Worm (Caenorhabditis elegans) whole organism, midembryonic: ENCODE measurements around the gene T11B7.5.

ENCODE experiments used
- T22C8.4 ChIP-seq: fragments of 200-800 bp; sonication (Bioruptor generic); IDR thresholded peaks from 2 replicates; pipeline ENCODE4 v1.3.6; 2022; ENCODE audit warnings: missing genetic modification characterization, missing compliant biosample characterization
- cog-1 ChIP-seq: sonication (generic microtip); optimal IDR thresholded peaks from 2 replicates; lab custom pipeline; 2016; ENCODE audit warnings: missing genetic modification characterization, missing compliant biosample characterization
- flt-1 ChIP-seq: fragments of 200-800 bp; sonication (Bioruptor generic); IDR thresholded peaks from 2 replicates; pipeline ENCODE4 v1.3.6; 2022; ENCODE audit warnings: missing genetic modification characterization, missing compliant biosample characterization
- klf-2 ChIP-seq: fragments of 200-800 bp; sonication (Bioruptor generic); conservative IDR thresholded peaks from 2 replicates; pipeline ENCODE4 v1.3.6; 2022; ENCODE audit warnings: missing genetic modification reagents, missing genetic modification characterization, missing compliant biosample characterization
- med-1 ChIP-seq: sonication (generic microtip); optimal IDR thresholded peaks from 2 replicates; lab custom pipeline; 2017; ENCODE audit warnings: missing genetic modification characterization, mild to moderate bottlenecking, missing compliant biosample characterization, antibody characterized with exemption, missing genetic modification reagents; ENCODE audit not compliant: insufficient read depth
- ref-1 ChIP-seq: fragments of 200-800 bp; sonication (Bioruptor generic); conservative IDR thresholded peaks from 2 replicates; pipeline ENCODE4 v1.3.6; 2022; ENCODE audit warnings: missing genetic modification reagents, missing genetic modification characterization, missing compliant biosample characterization
- tab-1 ChIP-seq: fragments of 200-800 bp; sonication (Bioruptor generic); IDR thresholded peaks from 2 replicates; pipeline ENCODE4 v1.3.6; 2022; ENCODE audit warnings: missing genetic modification characterization, missing compliant biosample characterization
- ztf-23 ChIP-seq: fragments of 200-800 bp; sonication (Bioruptor generic); IDR thresholded peaks from 2 replicates; pipeline ENCODE4 v1.3.6; 2022; ENCODE audit warnings: missing genetic modification reagents, missing genetic modification characterization, missing compliant biosample characterization
- ztf-29 ChIP-seq: fragments of 200-800 bp; sonication (Bioruptor generic); IDR thresholded peaks from 2 replicates; pipeline ENCODE4 v1.3.6; 2022; ENCODE audit warnings: missing genetic modification reagents, missing genetic modification characterization, missing compliant biosample characterization

Gene T11B7.5

DNA sequence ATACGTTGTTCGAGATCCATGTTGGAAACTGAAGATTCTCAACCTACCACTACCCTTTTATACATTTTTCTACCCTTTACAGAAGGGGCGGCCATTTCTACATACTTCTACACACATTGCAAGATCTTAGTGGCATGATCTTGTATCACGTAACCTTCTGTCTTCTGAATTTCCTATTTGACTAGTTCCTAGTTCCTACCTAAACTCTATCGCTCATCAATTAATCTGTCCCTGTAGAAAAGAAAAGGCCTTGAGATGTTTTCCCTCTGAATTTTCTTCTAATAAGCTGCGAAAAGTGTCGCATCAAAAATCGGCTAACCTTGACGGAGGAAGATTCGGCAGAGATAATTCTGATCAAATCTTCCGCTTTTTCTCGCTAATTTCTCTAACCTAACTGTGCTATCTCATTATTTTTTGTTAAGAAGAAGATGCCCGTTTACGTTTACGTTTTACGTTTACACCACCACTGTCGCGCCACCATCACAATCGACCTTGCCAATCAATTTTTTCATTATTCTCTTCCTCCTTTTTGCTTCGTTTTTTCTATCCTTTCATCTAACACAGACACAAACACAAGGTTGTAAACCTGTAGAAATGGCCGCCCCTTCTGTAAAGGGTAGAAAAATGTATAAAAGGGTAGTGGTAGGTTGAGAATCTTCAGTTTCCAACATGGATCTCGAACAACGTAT lies 31.6 kb downstream of the T11B7.5 start, which contains the start of the genes col-117 and col-3:
col-117 (minus strand) TSS at position 51 of the 689 bp plus-strand sequence.
col-3 (plus strand) TSS at position 639 of the 689 bp plus-strand sequence.
- TF ChIP-seq flt-1 (GFP tag; lab: Robert Waterston, UW), result no peak
- no peak for TF ChIP-seq T22C8.4 (GFP tag; lab: Robert Waterston, UW)
- no peak for TF ChIP-seq tab-1
- no peak for TF ChIP-seq med-1 (GFP tag; lab: Kevin White, UChicago)
- TF ChIP-seq ztf-29 (GFP tag; lab: Robert Waterston, UW), result no peak
- TF ChIP-seq cog-1 (tag; lab: Kevin White, UChicago), result no peak
- TF ChIP-seq ref-1 (GFP tag; lab: Robert Waterston, UW), result no peak
- no peak for TF ChIP-seq klf-2 (GFP tag; lab: Robert Waterston, UW)
- no peak for TF ChIP-seq ztf-23 (GFP tag; lab: Robert Waterston, UW)

DNA sequence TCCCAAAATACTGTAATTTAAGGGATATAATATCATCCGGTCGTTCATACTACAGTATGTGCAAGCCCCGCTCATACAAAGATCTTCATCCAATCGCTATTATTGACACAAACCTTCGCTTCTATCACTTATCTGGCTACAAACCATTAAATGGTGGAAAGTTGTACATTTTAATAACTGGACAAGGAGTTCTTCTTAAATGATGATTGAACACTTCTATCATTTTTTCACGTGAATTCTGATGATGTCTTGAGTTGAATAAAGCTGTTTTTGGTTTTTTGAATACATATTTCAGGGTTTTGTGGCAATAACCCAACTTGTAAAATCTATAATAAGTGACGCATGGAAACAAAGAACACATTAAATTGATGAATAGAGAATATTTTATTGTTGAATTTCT lies 33.3 kb downstream of the T11B7.5 start:
- TF ChIP-seq klf-2 (GFP tag; lab: Robert Waterston, UW), result no peak
- no peak for TF ChIP-seq flt-1 (GFP tag; lab: Robert Waterston, UW)
- no peak for TF ChIP-seq ref-1 (GFP tag; lab: Robert Waterston, UW)
- TF ChIP-seq ztf-29 (GFP tag; lab: Robert Waterston, UW), result no peak
- TF ChIP-seq ztf-23 (GFP tag; lab: Robert Waterston, UW), result no peak
- no peak for TF ChIP-seq med-1 (GFP tag; lab: Kevin White, UChicago)
- no peak for TF ChIP-seq T22C8.4 (GFP tag; lab: Robert Waterston, UW)
- no peak for TF ChIP-seq cog-1 (tag; lab: Kevin White, UChicago)
- no peak for TF ChIP-seq tab-1

DNA sequence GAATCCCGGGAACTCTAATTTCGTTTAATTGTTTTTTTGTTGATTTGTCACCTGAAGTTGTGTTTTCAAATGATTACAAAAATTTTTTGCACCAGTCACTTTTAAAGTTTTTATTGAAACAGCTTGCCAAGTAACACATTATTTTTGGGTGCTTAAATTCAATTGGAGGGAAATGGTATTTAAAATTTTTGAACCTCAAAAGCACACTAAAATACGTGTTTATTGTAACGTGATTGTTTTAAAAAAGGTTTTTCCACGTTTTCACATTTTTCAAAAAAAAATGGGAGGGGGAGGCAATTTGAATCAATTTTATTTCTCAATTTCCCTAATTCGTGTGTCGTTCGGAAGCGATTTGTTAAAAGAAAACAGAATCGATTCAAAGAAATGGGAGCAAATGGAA lies 34.7 kb downstream of the T11B7.5 start, which contains the start of gene T28C6.5:
T28C6.5 (plus strand) TSS at position 301 of the 400 bp plus-strand sequence.
- TF ChIP-seq cog-1 (tag; lab: Kevin White, UChicago) (no peak), ztf-23 (GFP tag; lab: Robert Waterston, UW) (no peak), ref-1 (GFP tag; lab: Robert Waterston, UW) (no peak), tab-1 (no peak), klf-2 (GFP tag; lab: Robert Waterston, UW) (no peak), flt-1 (GFP tag; lab: Robert Waterston, UW) (no peak), ztf-29 (GFP tag; lab: Robert Waterston, UW) (no peak), med-1 (GFP tag; lab: Kevin White, UChicago) (no peak), T22C8.4 (GFP tag; lab: Robert Waterston, UW) (no peak)

DNA sequence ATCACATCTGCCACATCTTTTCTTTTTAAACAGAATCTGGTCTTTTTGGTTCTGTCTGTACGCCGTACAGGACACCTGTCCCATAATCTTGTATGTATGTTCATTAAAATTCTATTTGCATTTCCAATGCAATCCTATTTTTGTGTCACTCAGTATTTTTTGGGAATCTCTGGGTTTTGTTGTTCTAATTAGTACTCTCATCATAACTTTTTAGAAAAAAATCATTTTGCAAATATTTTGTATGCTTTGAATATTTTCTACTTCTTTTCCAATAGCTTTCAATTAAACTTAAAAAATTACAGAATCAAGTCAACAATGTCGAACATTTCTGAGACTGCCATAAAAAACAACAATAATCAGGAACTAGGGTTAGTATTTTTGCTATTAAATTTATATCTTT lies 35.8 kb downstream of the T11B7.5 start, which contains the start of gene T28C6.3:
T28C6.3 (plus strand) TSS at position 301 of the 400 bp plus-strand sequence.
- TF ChIP-seq cog-1 (tag; lab: Kevin White, UChicago) (no peak), ztf-29 (GFP tag; lab: Robert Waterston, UW) (no peak), ztf-23 (GFP tag; lab: Robert Waterston, UW) (no peak), klf-2 (GFP tag; lab: Robert Waterston, UW) (no peak), T22C8.4 (GFP tag; lab: Robert Waterston, UW) (no peak), ref-1 (GFP tag; lab: Robert Waterston, UW) (no peak), flt-1 (GFP tag; lab: Robert Waterston, UW) (no peak), med-1 (GFP tag; lab: Kevin White, UChicago) (no peak), tab-1 (no peak)

DNA sequence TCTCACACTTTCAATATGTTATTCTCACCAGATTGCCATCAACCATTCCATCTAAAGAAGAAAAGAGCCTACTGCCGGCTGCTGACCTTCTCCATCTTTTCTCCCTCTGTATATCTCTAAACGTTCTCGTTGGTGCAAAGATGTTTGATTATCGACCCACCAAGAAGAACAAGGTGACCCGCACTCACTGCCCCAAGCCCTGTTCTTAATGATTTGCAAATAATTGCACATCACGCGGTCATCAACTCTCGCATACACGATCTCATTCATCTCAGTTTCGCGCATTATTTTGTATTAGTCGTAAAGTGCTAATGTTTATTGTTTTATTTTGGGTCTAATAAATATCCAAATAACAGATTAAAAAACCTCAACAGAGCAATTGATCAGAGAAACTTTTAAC lies 36.4 kb downstream of the T11B7.5 start:
- TF ChIP-seq cog-1 (tag; lab: Kevin White, UChicago), result no peak
- no peak for TF ChIP-seq tab-1
- TF ChIP-seq klf-2 (GFP tag; lab: Robert Waterston, UW), result no peak
- TF ChIP-seq ref-1 (GFP tag; lab: Robert Waterston, UW), result no peak
- no peak for TF ChIP-seq med-1 (GFP tag; lab: Kevin White, UChicago)
- TF ChIP-seq flt-1 (GFP tag; lab: Robert Waterston, UW), result no peak
- TF ChIP-seq T22C8.4 (GFP tag; lab: Robert Waterston, UW), result no peak
- no peak for TF ChIP-seq ztf-23 (GFP tag; lab: Robert Waterston, UW)
- TF ChIP-seq ztf-29 (GFP tag; lab: Robert Waterston, UW), result no peak

DNA sequence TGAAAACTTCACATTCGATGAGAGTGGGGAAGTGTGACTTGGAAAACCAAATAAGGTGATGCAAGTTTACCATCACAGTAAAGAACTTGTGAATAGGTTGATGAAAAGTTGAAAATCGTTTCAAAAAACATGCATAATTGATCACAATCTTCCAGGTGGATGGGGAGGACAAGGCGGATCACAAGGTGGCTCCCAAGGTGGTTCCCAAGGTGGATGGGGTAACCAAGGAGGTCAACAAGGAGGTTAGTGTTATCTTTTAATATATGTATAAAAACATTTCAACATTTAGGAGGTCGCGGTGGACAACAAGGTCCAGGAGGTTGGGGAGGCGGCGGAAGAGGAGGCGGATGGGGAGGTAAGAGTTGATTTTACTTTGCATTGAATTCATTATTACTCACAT lies 38.2 kb downstream of the T11B7.5 start, which contains the start of gene T28C6.10:
T28C6.10 (plus strand) TSS at position 301 of the 400 bp plus-strand sequence.
- TF ChIP-seq flt-1 (GFP tag; lab: Robert Waterston, UW) (no peak), med-1 (GFP tag; lab: Kevin White, UChicago) (no peak), T22C8.4 (GFP tag; lab: Robert Waterston, UW) (no peak), ztf-23 (GFP tag; lab: Robert Waterston, UW) (no peak), tab-1 (no peak), ref-1 (GFP tag; lab: Robert Waterston, UW) (no peak), ztf-29 (GFP tag; lab: Robert Waterston, UW) (no peak), cog-1 (tag; lab: Kevin White, UChicago) (no peak), klf-2 (GFP tag; lab: Robert Waterston, UW) (no peak)

DNA sequence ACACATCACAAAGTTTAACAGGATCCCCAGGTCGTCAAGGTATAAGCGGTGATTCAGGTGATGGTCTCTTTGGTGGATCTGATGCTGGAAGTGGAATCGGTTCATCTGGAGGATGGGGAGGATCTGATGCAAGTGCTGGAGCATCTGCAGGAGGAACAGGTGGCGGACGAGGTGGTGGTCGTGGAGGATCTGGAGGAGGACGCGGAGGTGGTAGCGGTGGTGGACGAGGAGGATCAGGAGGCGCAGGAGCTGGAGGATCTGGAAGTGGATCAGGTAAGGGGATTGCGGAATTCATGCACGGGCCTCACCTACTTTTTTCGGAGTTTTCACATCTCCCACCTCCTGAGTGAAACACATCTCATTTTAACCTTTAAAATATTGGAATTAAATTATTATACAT lies 39.2 kb downstream of the T11B7.5 start:
- TF ChIP-seq flt-1 (GFP tag; lab: Robert Waterston, UW) (0 out of 2 replicates have a peak, but pooled peaks have one; percentile 20), ztf-23 (GFP tag; lab: Robert Waterston, UW) (0 out of 2 replicates have a peak, but pooled peaks have one; percentile 10), tab-1 (no peak)

DNA sequence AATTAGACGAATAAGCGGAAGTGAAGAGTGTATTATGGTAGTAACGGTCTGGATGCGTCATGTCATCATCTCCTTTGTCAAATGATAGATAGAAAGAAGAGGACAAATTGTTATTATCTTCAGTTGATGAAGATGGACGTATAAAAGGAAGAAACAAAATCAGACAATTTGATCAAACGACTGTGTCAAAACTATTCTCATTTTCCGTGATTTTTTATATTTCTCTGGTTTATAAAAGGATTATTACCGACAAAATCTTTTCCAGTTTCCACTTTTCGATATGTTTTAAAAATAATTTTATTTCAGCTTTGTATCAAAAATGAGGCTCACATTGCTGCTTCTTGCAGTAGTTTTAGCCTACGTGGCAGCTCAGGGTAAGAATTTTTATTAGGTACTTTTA lies 39.8 kb downstream of the T11B7.5 start, which contains the start of gene grsp-2:
grsp-2 (plus strand) TSS at position 301 of the 400 bp plus-strand sequence.
- no peak for TF ChIP-seq cog-1 (tag; lab: Kevin White, UChicago)
- TF ChIP-seq tab-1, result no peak
- TF ChIP-seq klf-2 (GFP tag; lab: Robert Waterston, UW), result no peak

DNA sequence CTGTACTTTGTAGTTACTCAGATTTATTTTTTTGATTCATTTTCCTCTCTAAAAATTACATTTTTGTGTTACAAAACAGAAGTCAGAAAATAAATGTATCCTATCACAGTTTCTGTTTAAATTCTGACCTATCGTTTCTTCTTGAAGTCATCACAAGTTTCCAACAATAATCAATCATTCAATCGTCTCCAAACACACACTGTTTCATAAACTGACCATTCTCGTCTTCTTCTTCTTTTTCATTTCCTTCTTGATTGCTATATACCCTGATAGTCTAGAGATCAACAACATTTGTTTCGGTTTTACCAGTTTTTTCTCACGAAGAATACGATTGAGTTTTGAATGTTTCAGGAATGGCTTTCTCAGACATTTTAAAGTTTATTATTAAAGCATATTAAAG lies 40.7 kb downstream of the T11B7.5 start:
- TF ChIP-seq klf-2 (GFP tag; lab: Robert Waterston, UW) (no peak), ztf-29 (GFP tag; lab: Robert Waterston, UW) (no peak), flt-1 (GFP tag; lab: Robert Waterston, UW) (no peak), ref-1 (GFP tag; lab: Robert Waterston, UW) (no peak), tab-1 (no peak), cog-1 (tag; lab: Kevin White, UChicago) (no peak), med-1 (GFP tag; lab: Kevin White, UChicago) (no peak)
